Worm (Caenorhabditis elegans) whole organism, late embryonic: ENCODE results near the gene hil-6.

ENCODE experiments used
- C08G9.2 ChIP-seq: sonication (generic microtip); optimal IDR thresholded peaks from 2 replicates; lab custom pipeline; 2016; ENCODE audit warnings: mild to moderate bottlenecking, missing genetic modification characterization, moderate library complexity, missing compliant biosample characterization
- K02D7.2 ChIP-seq: sonication (generic microtip); optimal IDR thresholded peaks from 2 replicates; lab custom pipeline; 2017; ENCODE audit warnings: mild to moderate bottlenecking, missing genetic modification characterization, missing compliant biosample characterization
- K09A11.1 ChIP-seq: sonication (generic microtip); optimal IDR thresholded peaks from 2 replicates; lab custom pipeline; 2017; ENCODE audit warnings: antibody characterized with exemption, mild to moderate bottlenecking, missing genetic modification characterization, missing compliant biosample characterization; ENCODE audit not compliant: insufficient read depth
- ahr-1 ChIP-seq: sonication (generic microtip); optimal IDR thresholded peaks from 2 replicates; lab custom pipeline; 2016; ENCODE audit warnings: missing genetic modification characterization, missing compliant biosample characterization
- ama-1 ChIP-seq: fragments of 150-350 bp; optimal IDR thresholded peaks from 2 replicates; lab custom pipeline; 2014
- ceh-14 ChIP-seq: sonication (generic microtip); optimal IDR thresholded peaks from 2 replicates; lab custom pipeline; 2016; ENCODE audit warnings: missing genotype, missing genetic modification characterization, missing compliant biosample characterization
- ceh-19 ChIP-seq: fragments of 200-800 bp; sonication (Bioruptor generic); optimal IDR thresholded peaks from 2 replicates; lab custom pipeline; 2018; ENCODE audit warnings: mild to moderate bottlenecking, missing genetic modification characterization, missing compliant biosample characterization
- ceh-22 ChIP-seq: sonication (generic microtip); optimal IDR thresholded peaks from 2 replicates; lab custom pipeline; 2017; ENCODE audit warnings: missing biosample characterization, missing genetic modification characterization
- ceh-9 ChIP-seq: sonication (generic microtip); optimal IDR thresholded peaks from 2 replicates; lab custom pipeline; 2016; ENCODE audit warnings: mild to moderate bottlenecking, missing genetic modification characterization, inconsistent platforms, missing compliant biosample characterization
- dve-1 ChIP-seq: sonication (generic microtip); optimal IDR thresholded peaks from 2 replicates; lab custom pipeline; 2017; ENCODE audit warnings: antibody characterized with exemption, mild to moderate bottlenecking, missing genetic modification characterization, missing compliant biosample characterization
- elt-2 ChIP-seq: sonication (generic microtip); optimal IDR thresholded peaks from 2 replicates; lab custom pipeline; 2016; ENCODE audit warnings: missing genetic modification reagents, missing genetic modification characterization, missing compliant biosample characterization
- elt-4 ChIP-seq: sonication (generic microtip); optimal IDR thresholded peaks from 2 replicates; lab custom pipeline; 2016; ENCODE audit warnings: missing genetic modification characterization, missing compliant biosample characterization
- ets-4 ChIP-seq: sonication (generic microtip); optimal IDR thresholded peaks from 2 replicates; lab custom pipeline; 2016; ENCODE audit warnings: missing genetic modification characterization, missing compliant biosample characterization
- fkh-10 ChIP-seq: fragments of 150-350 bp; optimal IDR thresholded peaks from 2 replicates; lab custom pipeline; 2014; ENCODE audit warnings: missing biosample characterization, missing genetic modification reagents, missing genetic modification characterization
- fkh-6 ChIP-seq: sonication (generic microtip); optimal IDR thresholded peaks from 2 replicates; lab custom pipeline; 2016; ENCODE audit warnings: missing genetic modification characterization, missing compliant biosample characterization
- hlh-13 ChIP-seq: fragments of 200-800 bp; sonication (Bioruptor generic); optimal IDR thresholded peaks from 2 replicates; lab custom pipeline; 2018; ENCODE audit warnings: mild to moderate bottlenecking, missing genetic modification characterization, missing compliant biosample characterization
- hlh-15 ChIP-seq: sonication (generic microtip); optimal IDR thresholded peaks from 2 replicates; lab custom pipeline; 2016; ENCODE audit warnings: missing genetic modification characterization, missing compliant biosample characterization
- hlh-30 ChIP-seq: sonication (generic microtip); optimal IDR thresholded peaks from 2 replicates; lab custom pipeline; 2017; ENCODE audit warnings: antibody characterized with exemption, missing genetic modification characterization, missing compliant biosample characterization; ENCODE audit not compliant: insufficient read depth
- hlh-8 ChIP-seq: sonication (generic microtip); optimal IDR thresholded peaks from 2 replicates; lab custom pipeline; 2016; ENCODE audit warnings: missing genotype, missing genetic modification characterization, missing compliant biosample characterization
- lin-11 ChIP-seq: fragments of 200-800 bp; sonication (Bioruptor generic); optimal IDR thresholded peaks from 2 replicates; lab custom pipeline; 2018; ENCODE audit warnings: mild to moderate bottlenecking, missing genetic modification characterization, missing compliant biosample characterization
- mec-3 ChIP-seq: sonication (generic microtip); optimal IDR thresholded peaks from 2 replicates; lab custom pipeline; 2016; ENCODE audit warnings: borderline replicate concordance, missing genetic modification characterization, missing compliant biosample characterization
- nhr-232 ChIP-seq: sonication (generic microtip); optimal IDR thresholded peaks from 2 replicates; lab custom pipeline; 2016; ENCODE audit warnings: missing genetic modification characterization, missing compliant biosample characterization
- odd-2 ChIP-seq: sonication (generic microtip); optimal IDR thresholded peaks from 2 replicates; lab custom pipeline; 2017; ENCODE audit warnings: antibody characterized with exemption, mild to moderate bottlenecking, missing genetic modification characterization, missing compliant biosample characterization
- pat-9 ChIP-seq: fragments of 200-800 bp; sonication (Bioruptor generic); optimal IDR thresholded peaks from 2 replicates; lab custom pipeline; 2018; ENCODE audit warnings: mild to moderate bottlenecking, missing genetic modification characterization, moderate library complexity, missing compliant biosample characterization
- pax-1 ChIP-seq: fragments of 150-350 bp; optimal IDR thresholded peaks from 2 replicates; lab custom pipeline; 2014; ENCODE audit warnings: missing biosample characterization, missing genetic modification characterization
- pha-2 ChIP-seq: sonication (generic microtip); optimal IDR thresholded peaks from 2 replicates; lab custom pipeline; 2017; ENCODE audit warnings: mild to moderate bottlenecking, missing genetic modification characterization, missing compliant biosample characterization
- pha-4 ChIP-seq: fragments of 150-350 bp; optimal IDR thresholded peaks from 2 replicates; lab custom pipeline; 2018; ENCODE audit warnings: missing biosample characterization, missing genetic modification reagents, missing genetic modification characterization
- ref-2 ChIP-seq: sonication (generic microtip); optimal IDR thresholded peaks from 2 replicates; lab custom pipeline; 2016; ENCODE audit warnings: missing genetic modification characterization, missing compliant biosample characterization
- sdc-2 ChIP-seq: sonication (generic microtip); optimal IDR thresholded peaks from 2 replicates; lab custom pipeline; 2016; ENCODE audit warnings: missing genotype, missing genetic modification characterization, missing compliant biosample characterization
- sox-4 ChIP-seq: sonication (generic microtip); optimal IDR thresholded peaks from 2 replicates; lab custom pipeline; 2017; ENCODE audit warnings: mild to moderate bottlenecking, missing genetic modification characterization, inconsistent platforms, missing compliant biosample characterization
- ttx-3 ChIP-seq: sonication (generic microtip); optimal IDR thresholded peaks from 2 replicates; lab custom pipeline; 2016; ENCODE audit warnings: missing genetic modification reagents, missing genetic modification characterization, missing compliant biosample characterization
- unc-86 ChIP-seq: sonication (generic microtip); optimal IDR thresholded peaks from 2 replicates; lab custom pipeline; 2016; ENCODE audit warnings: missing genetic modification characterization, missing compliant biosample characterization
- zip-5 ChIP-seq: sonication (generic microtip); optimal IDR thresholded peaks from 2 replicates; lab custom pipeline; 2016; ENCODE audit warnings: missing genetic modification characterization, missing compliant biosample characterization

Gene hil-6

ce11 chrV:2004229-2004628 is 27.1 kb downstream of the hil-6 start, which contains the start of gene clec-206:
Gene clec-206 (minus strand): TSS chrV:2004329.
- no peak for TF ChIP-seq sdc-2
- no peak for TF ChIP-seq ets-4 (tag; lab: Kevin White, UChicago)
- no peak for TF ChIP-seq lin-11 (tag; lab: Kevin White, UChicago)
- TF ChIP-seq fkh-10 (GFP tag; lab: Kevin White, UChicago) = no peak
- TF ChIP-seq K09A11.1 (tag; lab: Kevin White, UChicago) = no peak
- no peak for TF ChIP-seq sox-4 (tag; lab: Kevin White, UChicago)
- no peak for TF ChIP-seq pax-1
- no peak for TF ChIP-seq mec-3 (tag; lab: Kevin White, UChicago)
- no peak for TF ChIP-seq ref-2 (tag; lab: Kevin White, UChicago)
- no peak for TF ChIP-seq hlh-30 (tag; lab: Kevin White, UChicago)
- no peak for TF ChIP-seq elt-4
- TF ChIP-seq ceh-9 (tag; lab: Kevin White, UChicago) = no peak
- no peak for TF ChIP-seq dve-1 (tag; lab: Kevin White, UChicago)
- no peak for TF ChIP-seq fkh-6

DNA sequence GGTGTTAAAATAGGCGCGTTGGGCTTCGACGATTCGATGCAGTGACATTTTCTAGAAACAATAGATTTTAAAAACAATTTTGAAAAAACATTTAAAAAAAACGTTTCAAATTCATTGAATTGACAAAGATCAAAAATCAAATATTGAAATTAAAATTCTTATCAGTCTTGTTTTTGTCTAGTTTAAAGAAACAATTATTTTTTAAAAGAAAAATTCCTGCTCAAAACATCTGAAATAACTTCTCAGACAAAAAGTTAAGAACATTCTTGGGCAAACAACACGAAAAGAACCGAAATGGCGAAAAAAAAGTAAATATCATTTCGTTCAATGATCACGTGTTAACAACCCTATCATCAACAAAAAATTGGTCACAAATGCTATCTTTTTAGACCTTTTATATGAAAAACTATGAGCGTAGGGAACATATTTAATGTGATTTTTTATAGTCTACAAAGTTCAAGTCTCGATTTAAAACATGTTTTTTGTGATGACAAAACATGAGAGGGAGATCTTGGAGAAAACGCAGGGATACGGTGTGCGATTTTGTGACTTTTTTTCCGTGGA is 31.7 kb downstream of the hil-6 start, which contains the start of gene alh-5:
Gene alh-5 (minus strand): TSS at position 51 of the 564 bp plus-strand sequence.
- TF ChIP-seq hlh-13 (GFP tag; lab: Kevin White, UChicago) = no peak
- TF ChIP-seq pha-2 = no peak
- no peak for TF ChIP-seq fkh-10 (GFP tag; lab: Kevin White, UChicago)
- no peak for TF ChIP-seq sox-4 (tag; lab: Kevin White, UChicago)
- no peak for TF ChIP-seq unc-86 (tag; lab: Kevin White, UChicago)
- TF ChIP-seq pha-4 (tag; lab: Kevin White, UChicago) = no peak
- no peak for TF ChIP-seq hlh-15 (tag; lab: Kevin White, UChicago)
- no peak for TF ChIP-seq hlh-8
- TF ChIP-seq K02D7.2 (tag; lab: Kevin White, UChicago) = no peak
- TF ChIP-seq C08G9.2 (tag; lab: Kevin White, UChicago) = no peak
- no peak for TF ChIP-seq zip-5
- TF ChIP-seq ama-1 = no peak

DNA sequence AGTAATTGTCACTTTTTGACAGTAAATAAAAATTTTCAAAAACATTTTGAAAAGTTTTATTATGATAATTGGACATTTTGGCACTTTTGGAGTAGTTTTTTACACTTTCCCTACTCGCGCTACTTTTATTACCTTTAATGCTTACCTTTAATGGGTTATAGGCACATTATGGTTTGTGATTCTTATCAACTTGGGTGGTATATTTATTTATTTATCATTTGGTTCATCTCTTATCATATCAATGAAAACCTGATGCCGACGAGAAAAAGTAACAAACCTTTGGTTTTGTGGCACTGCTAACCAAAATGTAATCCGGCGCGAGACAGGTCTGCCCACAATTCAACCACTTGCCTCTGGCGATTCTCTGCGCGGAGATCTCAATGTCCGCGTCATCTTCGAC is 33.0 kb downstream of the hil-6 start:
- TF ChIP-seq ceh-14 (no peak), unc-86 (tag; lab: Kevin White, UChicago) (no peak), elt-2 (tag; lab: Kevin White, UChicago) (peak; percentile 69)

- TF ChIP-seq ceh-22 = peak; percentile 47
- TF ChIP-seq hlh-30 (tag; lab: Kevin White, UChicago) = no peak
- TF ChIP-seq fkh-10 (GFP tag; lab: Kevin White, UChicago) = no peak
- no peak for TF ChIP-seq lin-11 (tag; lab: Kevin White, UChicago)
- no peak for TF ChIP-seq ceh-9 (tag; lab: Kevin White, UChicago)
- TF ChIP-seq ttx-3 (tag; lab: Kevin White, UChicago) = no peak
Observed at ce11 chrV:1992515-1992968, 38.8 kb downstream of the hil-6 start, which contains the start of gene tnt-4. Gene tnt-4 (minus strand): TSS chrV:1992918.

- TF ChIP-seq fkh-10 (GFP tag; lab: Kevin White, UChicago) (no peak), unc-86 (tag; lab: Kevin White, UChicago) (no peak), pha-4 (tag; lab: Kevin White, UChicago) (no peak), sox-4 (tag; lab: Kevin White, UChicago) (no peak), pat-9 (no peak), nhr-232 (tag; lab: Kevin White, UChicago) (no peak), hlh-13 (GFP tag; lab: Kevin White, UChicago) (no peak), mec-3 (tag; lab: Kevin White, UChicago) (no peak), K02D7.2 (tag; lab: Kevin White, UChicago) (no peak), hlh-8 (no peak), elt-4 (no peak), ets-4 (tag; lab: Kevin White, UChicago) (no peak), ceh-19 (no peak), pax-1 (no peak), ahr-1 (no peak), odd-2 (no peak)
Observed at ce11 chrV:1991381-1991780, 40.0 kb downstream of the hil-6 start.
